Worm (Caenorhabditis elegans) whole organism, L4 larva: Measurements from ENCODE around the gene acn-1.

ENCODE experiments used
- F10B5.3 ChIP-seq: sonication (generic microtip); optimal IDR thresholded peaks from 2 replicates; lab custom pipeline; 2016; ENCODE audit warnings: mild to moderate bottlenecking, missing genetic modification characterization, missing compliant biosample characterization
- F26F4.8 ChIP-seq: fragments of 200-800 bp; sonication (Bioruptor generic); conservative IDR thresholded peaks from 2 replicates; pipeline ENCODE4 v1.3.6; 2022; ENCODE audit warnings: missing genetic modification characterization, missing compliant biosample characterization
- F44E2.7 ChIP-seq: fragments of 200-800 bp; sonication (Bioruptor generic); IDR thresholded peaks from 2 replicates; pipeline ENCODE4 v2.1.2; 2022; ENCODE audit warnings: missing genetic modification characterization, missing compliant biosample characterization
- Y105C5A.15 ChIP-seq: fragments of 200-800 bp; sonication (Bioruptor generic); IDR thresholded peaks from 2 replicates; pipeline ENCODE4 v1.3.6; 2022; ENCODE audit warnings: missing genetic modification characterization, missing compliant biosample characterization
- Y5F2A.4 ChIP-seq: fragments of 200-800 bp; sonication (Bioruptor generic); optimal IDR thresholded peaks from 2 replicates; lab custom pipeline; 2018; ENCODE audit warnings: mild to moderate bottlenecking, missing genetic modification characterization, missing compliant biosample characterization
- Y75B8A.6 ChIP-seq: fragments of 200-800 bp; sonication (Bioruptor generic); IDR thresholded peaks from 2 replicates; pipeline ENCODE4 v1.3.6; 2022; ENCODE audit warnings: missing genetic modification reagents, missing genetic modification characterization, missing compliant biosample characterization
- ZK546.5 ChIP-seq, 2 experiments: sonication (generic microtip); optimal IDR thresholded peaks; 2 replicates each; lab custom pipeline; 2017; ENCODE audit warnings: missing biosample characterization in 2 of 2, missing genetic modification characterization in 2 of 2
- aha-1 ChIP-seq: fragments of 150-350 bp; peaks from one replicate; lab custom pipeline; 2014; ENCODE audit warnings: missing biosample characterization, missing genetic modification characterization
- aly-2 ChIP-seq: sonication (generic microtip); optimal IDR thresholded peaks from 2 replicates; lab custom pipeline; 2018; ENCODE audit warnings: missing biosample characterization, missing genetic modification characterization
- ama-1 ChIP-seq: fragments of 150-350 bp; optimal IDR thresholded peaks from 2 replicates; lab custom pipeline; 2014; ENCODE audit warnings: inconsistent platforms, mixed read lengths
- arid-1 ChIP-seq: fragments of 200-800 bp; sonication (Bioruptor generic); conservative IDR thresholded peaks from 2 replicates; pipeline ENCODE4 v1.3.6; 2022; ENCODE audit warnings: missing genetic modification reagents, missing genetic modification characterization, missing compliant biosample characterization
- attf-4 ChIP-seq: sonication (generic microtip); optimal IDR thresholded peaks from 3 replicates; lab custom pipeline; 2017; ENCODE audit warnings: missing biosample characterization, missing genetic modification characterization
- ceh-20 ChIP-seq: fragments of 200-800 bp; sonication (Bioruptor generic); IDR thresholded peaks from 2 replicates; pipeline ENCODE4 v1.3.6; 2022; ENCODE audit warnings: missing genetic modification reagents, missing genetic modification characterization, missing compliant biosample characterization
- ceh-28 ChIP-seq: fragments of 150-350 bp; optimal IDR thresholded peaks from 2 replicates; lab custom pipeline; 2014; ENCODE audit warnings: missing biosample characterization, missing genetic modification reagents, missing genetic modification characterization
- ceh-32 ChIP-seq: sonication (generic microtip); optimal IDR thresholded peaks from 2 replicates; lab custom pipeline; 2016; ENCODE audit warnings: mild to moderate bottlenecking, missing genetic modification characterization, missing compliant biosample characterization; ENCODE audit not compliant: poor library complexity
- ctbp-1 ChIP-seq: fragments of 200-800 bp; sonication (Bioruptor generic); IDR thresholded peaks from 2 replicates; pipeline ENCODE4 v1.3.6; 2022; ENCODE audit warnings: missing genetic modification reagents, missing genetic modification characterization, missing compliant biosample characterization
- daf-19 ChIP-seq: fragments of 200-800 bp; sonication (Bioruptor generic); conservative IDR thresholded peaks from 2 replicates; pipeline ENCODE4 v1.3.6; 2022; ENCODE audit warnings: missing genetic modification characterization, missing compliant biosample characterization
- daf-8 ChIP-seq: fragments of 200-800 bp; sonication (Bioruptor generic); IDR thresholded peaks from 2 replicates; pipeline ENCODE4 v1.3.6; 2022; ENCODE audit warnings: missing genetic modification characterization, missing compliant biosample characterization
- dmd-6 ChIP-seq: fragments of 200-800 bp; sonication (Bioruptor generic); IDR thresholded peaks from 2 replicates; pipeline ENCODE4 v1.3.6; 2022; ENCODE audit warnings: missing genetic modification reagents, missing genetic modification characterization, missing compliant biosample characterization
- dpl-1 ChIP-seq: fragments of 150-350 bp; optimal IDR thresholded peaks from 2 replicates; lab custom pipeline; 2014; ENCODE audit warnings: missing biosample characterization, missing genetic modification reagents, missing genetic modification characterization
- duxl-1 ChIP-seq: sonication (generic microtip); optimal IDR thresholded peaks from 2 replicates; lab custom pipeline; 2016; ENCODE audit warnings: mild to moderate bottlenecking, missing genetic modification characterization, moderate library complexity, missing compliant biosample characterization; ENCODE audit not compliant: poor library complexity
- dve-1 ChIP-seq: sonication (generic microtip); optimal IDR thresholded peaks from 2 replicates; lab custom pipeline; 2017; ENCODE audit warnings: antibody characterized with exemption, mild to moderate bottlenecking, missing genetic modification characterization, missing compliant biosample characterization; ENCODE audit not compliant: insufficient read depth
- gei-8 ChIP-seq: fragments of 200-800 bp; sonication (Bioruptor generic); optimal IDR thresholded peaks from 2 replicates; lab custom pipeline; 2018; ENCODE audit warnings: mild to moderate bottlenecking, missing genetic modification characterization, missing compliant biosample characterization
- hif-1 ChIP-seq, 2 experiments: sonication (generic microtip); optimal IDR thresholded peaks; 2 replicates each; lab custom pipeline; 2016 to 2017; ENCODE audit warnings: missing compliant biosample characterization in 2 of 2, missing genetic modification characterization in 2 of 2, missing genetic modification reagents in 2 of 2, missing genotype in 2 of 2, mild to moderate bottlenecking in 1 of 2
- lim-7 ChIP-seq: fragments of 200-800 bp; sonication (Bioruptor generic); IDR thresholded peaks from 2 replicates; pipeline ENCODE4 v1.3.6; 2022; ENCODE audit warnings: missing genetic modification characterization, missing compliant biosample characterization
- lin-1 ChIP-seq: fragments of 200-800 bp; sonication (Bioruptor generic); IDR thresholded peaks from 2 replicates; pipeline ENCODE4 v1.3.6; 2022; ENCODE audit warnings: missing genetic modification reagents, missing genetic modification characterization, missing compliant biosample characterization
- lin-13 ChIP-seq: fragments of 150-350 bp; optimal IDR thresholded peaks from 2 replicates; lab custom pipeline; 2014; ENCODE audit warnings: missing biosample characterization, missing genetic modification reagents, missing genetic modification characterization
- lin-29 ChIP-seq: fragments of 200-800 bp; sonication (Bioruptor generic); IDR thresholded peaks from 2 replicates; pipeline ENCODE4 v1.3.6; 2022; ENCODE audit warnings: missing genetic modification reagents, missing genetic modification characterization, missing compliant biosample characterization
- madf-5 ChIP-seq, 2 experiments: fragments of 200-800 bp; sonication (Bioruptor generic); IDR thresholded peaks; 2 replicates each; pipeline ENCODE4 v1.3.6; 2022; ENCODE audit warnings: missing compliant biosample characterization in 2 of 2, missing genetic modification characterization in 2 of 2
- mdt-29 ChIP-seq: fragments of 200-800 bp; sonication (Bioruptor generic); IDR thresholded peaks from 2 replicates; pipeline ENCODE4 v1.3.6; 2022; ENCODE audit warnings: missing genetic modification reagents, missing genetic modification characterization, missing compliant biosample characterization
- mxl-2 ChIP-seq: fragments of 200-800 bp; sonication (Bioruptor generic); conservative IDR thresholded peaks from 2 replicates; pipeline ENCODE4 v1.3.6; 2022; ENCODE audit warnings: missing genetic modification reagents, missing genetic modification characterization, missing compliant biosample characterization
- nhr-102 ChIP-seq: sonication (generic microtip); optimal IDR thresholded peaks from 2 replicates; lab custom pipeline; 2016; ENCODE audit warnings: mild to moderate bottlenecking, missing genetic modification characterization, moderate library complexity, missing compliant biosample characterization
- nhr-111 ChIP-seq: fragments of 200-800 bp; sonication (Bioruptor generic); optimal IDR thresholded peaks from 2 replicates; lab custom pipeline; 2018; ENCODE audit warnings: mild to moderate bottlenecking, missing genetic modification characterization, missing compliant biosample characterization
- nhr-41 ChIP-seq: fragments of 200-800 bp; sonication (Bioruptor generic); IDR thresholded peaks from 2 replicates; pipeline ENCODE4 v1.3.6; 2022; ENCODE audit warnings: missing genetic modification reagents, missing genetic modification characterization, missing compliant biosample characterization
- nhr-48 ChIP-seq: sonication (generic microtip); optimal IDR thresholded peaks from 2 replicates; lab custom pipeline; 2016; ENCODE audit warnings: mild to moderate bottlenecking, missing genetic modification characterization, missing compliant biosample characterization
- nhr-76 ChIP-seq: fragments of 150-350 bp; optimal IDR thresholded peaks from 2 replicates; lab custom pipeline; 2014; ENCODE audit warnings: missing biosample characterization, missing genetic modification characterization
- nhr-77 ChIP-seq: fragments of 150-350 bp; optimal IDR thresholded peaks from 2 replicates; lab custom pipeline; 2014; ENCODE audit warnings: missing biosample characterization, missing genetic modification characterization
- pha-4 ChIP-seq, 2 experiments: fragments of 150-350 bp in 1 of 2; fragments of 200-800 bp in 1 of 2; sonication (Bioruptor generic) in 1 of 2; IDR thresholded peaks in 1 of 2; optimal IDR thresholded peaks in 1 of 2; 2 replicates each; pipeline versions ENCODE4 v1.3.6 to Lab custom; 2014 to 2022; ENCODE audit warnings: missing genetic modification characterization in 2 of 2, missing genetic modification reagents in 2 of 2, missing biosample characterization in 1 of 2, missing compliant biosample characterization in 1 of 2
- rbr-2 ChIP-seq: sonication (generic microtip); optimal IDR thresholded peaks from 2 replicates; lab custom pipeline; 2016; ENCODE audit warnings: missing genotype, missing genetic modification characterization, missing compliant biosample characterization
- sdz-12 ChIP-seq: fragments of 200-800 bp; sonication (Bioruptor generic); optimal IDR thresholded peaks from 2 replicates; lab custom pipeline; 2018; ENCODE audit warnings: mild to moderate bottlenecking, missing genetic modification characterization, missing compliant biosample characterization
- snpc-1.2 ChIP-seq: fragments of 200-800 bp; sonication (Bioruptor generic); IDR thresholded peaks from 2 replicates; pipeline ENCODE4 v1.3.6; 2022; ENCODE audit warnings: missing genetic modification reagents, missing genetic modification characterization, missing compliant biosample characterization
- unc-62 ChIP-seq, 3 experiments: fragments of 150-350 bp in 1 of 3; sonication (generic microtip); optimal IDR thresholded peaks in 2 of 3; peaks in 1 of 3; 1 replicate in 1 of 3; 2 replicates in 2 of 3; lab custom pipeline; 2014 to 2017; ENCODE audit warnings: missing biosample characterization in 3 of 3, missing genetic modification characterization in 3 of 3, missing genetic modification reagents in 3 of 3, missing genotype in 1 of 3
- zfp-2 ChIP-seq: sonication (generic microtip); optimal IDR thresholded peaks from 2 replicates; lab custom pipeline; 2016; ENCODE audit warnings: mild to moderate bottlenecking, missing genetic modification characterization, missing compliant biosample characterization
- zip-11 ChIP-seq: fragments of 200-800 bp; sonication (Bioruptor generic); IDR thresholded peaks from 2 replicates; pipeline ENCODE4 v1.3.6; 2022; ENCODE audit warnings: missing genetic modification characterization, missing compliant biosample characterization
- ztf-11 ChIP-seq: fragments of 150-350 bp; optimal IDR thresholded peaks from 2 replicates; lab custom pipeline; 2014; ENCODE audit warnings: missing biosample characterization, missing genetic modification characterization
- ztf-7 ChIP-seq: fragments of 150-350 bp; optimal IDR thresholded peaks from 2 replicates; lab custom pipeline; 2014; ENCODE audit warnings: missing biosample characterization, missing genetic modification characterization

acn-1 gene

ce11 chrX:5096967-5097366 is at the start of gene acn-1:
Gene acn-1 (minus strand): TSS chrX:5097067.
- TF ChIP-seq ceh-20 (GFP tag; lab: Robert Waterston, UW) (no peak), unc-62 (GFP tag; optimal IDR thresholded peaks at IDR 0.05 in 1 of 2; lab: Kevin White, UChicago) (peak in 1 of 2 experiments; percentile 37), unc-62 (tag; optimal IDR thresholded peaks at IDR 0.05; lab: Kevin White, UChicago) (no peak)

- TF ChIP-seq lin-1 (no peak), ceh-32 (tag; lab: Kevin White, UChicago) (no peak), nhr-76 (tag; lab: Kevin White, UChicago) (no peak), ama-1 (lab: Kevin White, UChicago) (no peak), ztf-7 (tag; lab: Kevin White, UChicago) (no peak)
- TF ChIP-seq, all 104 proteins: peak for 0
These were observed 45.5 kb upstream of the acn-1 start for ce11 chrX:5142403-5142802.

ce11 chrX:5140177-5140576 is 43.3 kb upstream of the acn-1 start:
- no peak for TF ChIP-seq snpc-1.2 (GFP tag; lab: Robert Waterston, UW)
- TF ChIP-seq rbr-2 (tag; lab: Kevin White, UChicago) = no peak
- no peak for TF ChIP-seq F10B5.3 (tag; lab: Kevin White, UChicago)
- TF ChIP-seq Y105C5A.15 (GFP tag; lab: Robert Waterston, UW) = no peak
- no peak for TF ChIP-seq Y75B8A.6 (GFP tag; lab: Robert Waterston, UW)
- TF ChIP-seq sdz-12 (GFP tag; lab: Kevin White, UChicago) = no peak
- TF ChIP-seq nhr-41 = no peak
- TF ChIP-seq ctbp-1 (GFP tag; lab: Robert Waterston, UW) = peak; percentile 42; the same call in 1 of the 2 replicates
- TF ChIP-seq unc-62 (GFP tag; optimal IDR thresholded peaks at IDR 0.05 in 1 of 2; lab: Kevin White, UChicago) = peak in 1 of 2 experiments; percentile 42
- TF ChIP-seq unc-62 (tag; optimal IDR thresholded peaks at IDR 0.05; lab: Kevin White, UChicago) = no peak
- no peak for TF ChIP-seq aha-1 (tag; lab: Kevin White, UChicago)
- peak in 1 of 2 experiments; percentile 17 for TF ChIP-seq hif-1 (tag; optimal IDR thresholded peaks at IDR 0.05; lab: Kevin White, UChicago)
- TF ChIP-seq daf-19 (GFP tag; lab: Robert Waterston, UW) = no peak
- TF ChIP-seq nhr-111 (GFP tag; lab: Kevin White, UChicago) = no peak
- TF ChIP-seq zfp-2 (tag; lab: Kevin White, UChicago) = no peak
- TF ChIP-seq ceh-28 (tag; lab: Kevin White, UChicago) = no peak
- no peak for TF ChIP-seq F26F4.8
- no peak for TF ChIP-seq mxl-2 (GFP tag; lab: Robert Waterston, UW)
- TF ChIP-seq nhr-102 = no peak
- no peak for TF ChIP-seq lin-13 (GFP tag; lab: Kevin White, UChicago)
- peak; percentile 43; the same call in 1 of the 2 replicates for TF ChIP-seq pha-4 (GFP tag; IDR thresholded peaks at IDR 0.05; lab: Robert Waterston, UW)
- no peak for TF ChIP-seq pha-4 (tag; optimal IDR thresholded peaks at IDR 0.05; lab: Kevin White, UChicago)
- no peak for TF ChIP-seq duxl-1
- no peak for TF ChIP-seq lin-29 (GFP tag; lab: Robert Waterston, UW)
- TF ChIP-seq dve-1 (tag; lab: Kevin White, UChicago) = no peak
- no peak for TF ChIP-seq ztf-11 (tag; lab: Kevin White, UChicago)
- no peak for TF ChIP-seq nhr-76 (tag; lab: Kevin White, UChicago)
- no peak for TF ChIP-seq attf-4 (tag; lab: Kevin White, UChicago)
- TF ChIP-seq arid-1 (GFP tag; lab: Robert Waterston, UW) = no peak
- no peak for TF ChIP-seq nhr-48 (tag; lab: Kevin White, UChicago)
- no peak for TF ChIP-seq madf-5 (GFP tag; IDR thresholded peaks at IDR 0.05; lab: Robert Waterston, UW)
- no peak for TF ChIP-seq aly-2 (tag; lab: Kevin White, UChicago)
- no peak for TF ChIP-seq lin-1
- no peak for TF ChIP-seq daf-8 (GFP tag; lab: Robert Waterston, UW)
- no peak for TF ChIP-seq dpl-1
- no peak for TF ChIP-seq gei-8
- no peak for TF ChIP-seq lim-7 (GFP tag; lab: Robert Waterston, UW)
- TF ChIP-seq mdt-29 (GFP tag; lab: Robert Waterston, UW) = no peak
- TF ChIP-seq Y5F2A.4 (GFP tag; lab: Kevin White, UChicago) = no peak
- no peak for TF ChIP-seq nhr-77 (tag; lab: Kevin White, UChicago)
- no peak for TF ChIP-seq dmd-6 (GFP tag; lab: Robert Waterston, UW)
- no peak for TF ChIP-seq F44E2.7 (GFP tag; lab: Robert Waterston, UW)
- no peak for TF ChIP-seq ZK546.5 (tag; optimal IDR thresholded peaks at IDR 0.05; lab: Kevin White, UChicago)
- no peak for TF ChIP-seq zip-11
- no peak for TF ChIP-seq ceh-32 (tag; lab: Kevin White, UChicago)
